Fruit fly (Drosophila melanogaster) whole organism, wandering third instar larva: ENCODE measurements around the gene Atg12.
A peak's percentile ranks its signal among the peaks of the same experiment; 100 is the strongest.

ENCODE experiments used
- Abd-B ChIP-seq: fragments of >200 bp; optimal IDR thresholded peaks from 2 replicates; lab custom pipeline; 2017; ENCODE audit warnings: missing biosample characterization, missing genetic modification characterization
- CG32264 ChIP-seq: fragments of 200-800 bp; sonication (Bioruptor generic); optimal IDR thresholded peaks from 2 replicates; lab custom pipeline; 2016; ENCODE audit warnings: missing biosample characterization, missing genetic modification characterization
- CG9705 ChIP-seq: fragments of 200-800 bp; sonication (Bioruptor generic); optimal IDR thresholded peaks from 2 replicates; lab custom pipeline; 2018; ENCODE audit warnings: missing biosample characterization, mild to moderate bottlenecking, missing genetic modification characterization
- CrebA ChIP-seq: fragments of 200-800 bp; sonication (Bioruptor generic); optimal IDR thresholded peaks from 2 replicates; lab custom pipeline; 2016; ENCODE audit warnings: missing biosample characterization, mild to moderate bottlenecking, missing genetic modification characterization, borderline replicate concordance
- Dfd ChIP-seq: fragments of >200 bp; optimal IDR thresholded peaks from 2 replicates; lab custom pipeline; 2017; ENCODE audit warnings: missing biosample characterization, missing genetic modification characterization
- Dif ChIP-seq: fragments of 200-275, 200-300 bp; sonication (Bioruptor generic); optimal IDR thresholded peaks from 2 replicates; lab custom pipeline; 2018; ENCODE audit warnings: missing biosample characterization, missing genetic modification characterization; ENCODE audit not compliant: partially characterized antibody
- GATAd ChIP-seq: sonication (Bioruptor generic); optimal IDR thresholded peaks from 2 replicates; lab custom pipeline; 2016; ENCODE audit warnings: missing biosample characterization, missing genetic modification characterization
- HLH106 ChIP-seq: fragments of 200-800 bp; optimal IDR thresholded peaks from 3 replicates; lab custom pipeline; 2019; ENCODE audit warnings: missing biosample characterization, mild to moderate bottlenecking, missing genetic modification characterization, moderate library complexity
- Hnf4 ChIP-seq: fragments of 200-800 bp; sonication (Bioruptor generic); optimal IDR thresholded peaks from 2 replicates; lab custom pipeline; 2016; ENCODE audit warnings: missing biosample characterization, mild to moderate bottlenecking, missing genetic modification characterization
- Hr78 ChIP-seq: fragments of >200 bp; optimal IDR thresholded peaks from 2 replicates; lab custom pipeline; 2017; ENCODE audit warnings: missing biosample characterization, missing genetic modification characterization
- Hr83 ChIP-seq: fragments of 200-300 bp; sonication (Bioruptor generic); optimal IDR thresholded peaks from 2 replicates; lab custom pipeline; 2016; ENCODE audit warnings: missing biosample characterization, mild to moderate bottlenecking, missing genetic modification characterization, moderate library complexity; ENCODE audit not compliant: poor library complexity, severe bottlenecking
- Jra ChIP-seq: sonication (Bioruptor generic); optimal IDR thresholded peaks from 2 replicates; lab custom pipeline; 2016; ENCODE audit warnings: missing biosample characterization, missing genetic modification characterization
- Mio ChIP-seq: sonication (Bioruptor generic); optimal IDR thresholded peaks from 2 replicates; lab custom pipeline; 2016; ENCODE audit warnings: missing biosample characterization, missing genetic modification characterization
- Myc ChIP-seq: fragments of >200 bp; optimal IDR thresholded peaks from 2 replicates; lab custom pipeline; 2017
- N ChIP-seq: fragments of >200 bp; optimal IDR thresholded peaks from 2 replicates; lab custom pipeline; 2018; ENCODE audit warnings: missing biosample characterization, missing external identifiers, missing genetic modification characterization
- OdsH ChIP-seq: fragments of 200-800 bp; sonication (Bioruptor generic); optimal IDR thresholded peaks from 2 replicates; lab custom pipeline; 2016; ENCODE audit warnings: missing biosample characterization, mild to moderate bottlenecking, missing genetic modification characterization
- Rel ChIP-seq, 2 experiments: fragments of 200-800 bp; sonication (Bioruptor generic) in 1 of 2; optimal IDR thresholded peaks; 2 replicates in 1 of 2; 3 replicates in 1 of 2; lab custom pipeline; 2016 to 2019; ENCODE audit warnings: mild to moderate bottlenecking in 2 of 2, missing biosample characterization in 2 of 2, missing genetic modification characterization in 2 of 2, moderate library complexity in 1 of 2
- Sp1 ChIP-seq: fragments of 200-800 bp; sonication (Bioruptor generic); optimal IDR thresholded peaks from 3 replicates; lab custom pipeline; 2019; ENCODE audit warnings: missing biosample characterization, mild to moderate bottlenecking, missing genetic modification characterization, moderate library complexity
- Vsx2 ChIP-seq: fragments of 200-300, 225-300 bp; sonication (Bioruptor generic); optimal IDR thresholded peaks from 2 replicates; lab custom pipeline; 2018; ENCODE audit warnings: missing biosample characterization, missing genetic modification characterization; ENCODE audit not compliant: partially characterized antibody
- br ChIP-seq: fragments of 200-800 bp; sonication (Bioruptor generic); optimal IDR thresholded peaks from 2 replicates; lab custom pipeline; 2016; ENCODE audit warnings: missing biosample characterization, missing genetic modification characterization
- brk ChIP-seq: fragments of 200-800 bp; sonication (Bioruptor generic); optimal IDR thresholded peaks from 2 replicates; lab custom pipeline; 2016; ENCODE audit warnings: missing biosample characterization, mild to moderate bottlenecking, missing genetic modification characterization
- dl ChIP-seq, 2 experiments: fragments of 175-275, 200-275 bp in 1 of 2; fragments of 200-275 bp in 1 of 2; sonication (Bioruptor generic); optimal IDR thresholded peaks; lab custom pipeline; 2018; ENCODE audit warnings: mild to moderate bottlenecking in 2 of 2, missing biosample characterization in 2 of 2, missing genetic modification characterization in 2 of 2, moderate library complexity in 2 of 2; ENCODE audit not compliant: partially characterized antibody in 2 of 2, insufficient read depth in 1 of 2
- dmrt93B ChIP-seq: fragments of 200-800 bp; sonication (Bioruptor generic); optimal IDR thresholded peaks from 2 replicates; lab custom pipeline; 2018; ENCODE audit warnings: missing biosample characterization, mild to moderate bottlenecking, missing genetic modification characterization
- dsf ChIP-seq: sonication (Bioruptor generic); optimal IDR thresholded peaks from 2 replicates; lab custom pipeline; 2016; ENCODE audit warnings: missing biosample characterization, missing genetic modification characterization, borderline replicate concordance
- ey ChIP-seq: fragments of 200-800 bp; sonication (Bioruptor generic); optimal IDR thresholded peaks from 2 replicates; lab custom pipeline; 2016; ENCODE audit warnings: missing biosample characterization, missing genetic modification characterization
- foxo ChIP-seq, 2 experiments: fragments of 200-800 bp; sonication (Bioruptor generic); optimal IDR thresholded peaks; 2 replicates in 1 of 2; 3 replicates in 1 of 2; lab custom pipeline; 2016 to 2017; ENCODE audit warnings: missing biosample characterization in 2 of 2, missing genetic modification characterization in 2 of 2
- fru ChIP-seq: fragments of 200-800 bp; sonication (Bioruptor generic); optimal IDR thresholded peaks from 3 replicates; lab custom pipeline; 2016; ENCODE audit warnings: missing biosample characterization, mild to moderate bottlenecking, missing genetic modification characterization
- h ChIP-seq: fragments of 200-800 bp; sonication (Bioruptor generic); optimal IDR thresholded peaks from 3 replicates; lab custom pipeline; 2016; ENCODE audit warnings: missing biosample characterization, mild to moderate bottlenecking, missing genetic modification characterization
- jim ChIP-seq: fragments of 175-275, 200-325 bp; sonication (Bioruptor generic); optimal IDR thresholded peaks from 2 replicates; lab custom pipeline; 2016; ENCODE audit warnings: missing biosample characterization, mild to moderate bottlenecking, missing genetic modification characterization
- lola ChIP-seq: fragments of >200 bp; optimal IDR thresholded peaks from 2 replicates; lab custom pipeline; 2017; ENCODE audit warnings: missing biosample characterization, missing genetic modification characterization
- pan ChIP-seq: fragments of >200 bp; optimal IDR thresholded peaks from 2 replicates; lab custom pipeline; 2017
- psq ChIP-seq: fragments of 200-800 bp; sonication (Bioruptor generic); optimal IDR thresholded peaks from 3 replicates; lab custom pipeline; 2017; ENCODE audit warnings: missing biosample characterization, mild to moderate bottlenecking, missing genetic modification characterization, moderate library complexity
- rgr ChIP-seq: fragments of 200-800 bp; sonication (Bioruptor generic); optimal IDR thresholded peaks from 3 replicates; lab custom pipeline; 2016; ENCODE audit warnings: missing biosample characterization, mild to moderate bottlenecking, missing genetic modification characterization
- sage ChIP-seq: fragments of 200-800 bp; sonication (Bioruptor generic); optimal IDR thresholded peaks from 2 replicates; lab custom pipeline; 2016; ENCODE audit warnings: missing biosample characterization, mild to moderate bottlenecking, missing genetic modification characterization
- sv ChIP-seq: fragments of 200-800 bp; sonication (Bioruptor generic); optimal IDR thresholded peaks from 3 replicates; lab custom pipeline; 2016; ENCODE audit warnings: missing biosample characterization, missing genetic modification characterization
- tai ChIP-seq: sonication (Bioruptor generic); optimal IDR thresholded peaks from 2 replicates; lab custom pipeline; 2016; ENCODE audit warnings: missing biosample characterization, missing genetic modification characterization
- usp ChIP-seq: fragments of >200 bp; optimal IDR thresholded peaks from 2 replicates; lab custom pipeline; 2017; ENCODE audit warnings: missing biosample characterization, missing genetic modification characterization
- woc ChIP-seq: sonication (Bioruptor generic); optimal IDR thresholded peaks from 2 replicates; lab custom pipeline; 2016; ENCODE audit warnings: missing biosample characterization, mild to moderate bottlenecking, missing genetic modification characterization

Gene Atg12

dm6 chr3L:12138113-12138899 is 1.5 kb downstream of the Atg12 start, which contains the start of the genes ND-SGDH and RhoGAP68F:
TSS of gene ND-SGDH (minus strand) at chr3L:12138584.
TSS of gene RhoGAP68F (plus strand) at chr3L:12138868.
- TF ChIP-seq ey (GFP tag; lab: Kevin White, UChicago) (peak; percentile 69), Jra (GFP tag; lab: Kevin White, UChicago) (peak; percentile 73), Sp1 (peak; percentile 76), pan (lab: Kevin White, UChicago) (no peak), lola (GFP tag; lab: Kevin White, UChicago) (no peak), Abd-B (GFP tag; lab: Kevin White, UChicago) (no peak), Hnf4 (GFP tag; lab: Kevin White, UChicago) (peak; percentile 75), usp (GFP tag; lab: Kevin White, UChicago) (no peak), dmrt93B (GFP tag; lab: Kevin White, UChicago) (peak; percentile 80), OdsH (GFP tag; lab: Kevin White, UChicago) (peak; percentile 69), br (GFP tag; lab: Kevin White, UChicago) (peak; percentile 75), jim (GFP tag; lab: Kevin White, UChicago) (no peak), foxo (GFP tag; optimal IDR thresholded peaks at IDR 0.05; lab: Kevin White, UChicago) (peak; percentile 57 to 86), psq (peak; percentile 65), N (GFP tag; lab: Kevin White, UChicago) (no peak), h (GFP tag; lab: Kevin White, UChicago) (peak; percentile 84), GATAd (GFP tag; lab: Kevin White, UChicago) (peak; percentile 55), Dif (GFP tag; lab: Kevin White, UChicago) (no peak), Mio (no peak), Hr83 (GFP tag; lab: Kevin White, UChicago) (peak; percentile 62), fru (GFP tag; lab: Kevin White, UChicago) (peak; percentile 79), Rel (GFP tag; optimal IDR thresholded peaks at IDR 0.05; lab: Kevin White, UChicago) (no peak), Rel (tag; optimal IDR thresholded peaks at IDR 0.05; lab: Kevin White, UChicago) (peak; percentile 35), CG32264 (GFP tag; lab: Kevin White, UChicago) (peak; percentile 32), HLH106 (tag; lab: Kevin White, UChicago) (peak; percentile 87), rgr (peak; percentile 74), woc (GFP tag; lab: Kevin White, UChicago) (peak; percentile 81), tai (peak; percentile 84), dsf (peak; percentile 54), CG9705 (peak; percentile 77), sv (GFP tag; lab: Kevin White, UChicago) (peak; percentile 61), sage (GFP tag; lab: Kevin White, UChicago) (no peak), Myc (no peak), Vsx2 (GFP tag; lab: Kevin White, UChicago) (no peak), Dfd (GFP tag; lab: Kevin White, UChicago) (no peak), Hr78 (no peak), dl (GFP tag; optimal IDR thresholded peaks at IDR 0.05; lab: Kevin White, UChicago; ENCODE audit: insufficient read depth in 1 of 2, partially characterized antibody in 2 of 2) (no peak), brk (peak; percentile 59), CrebA (no peak)
- TF ChIP-seq, all 38 proteins: peak for 23

- TF ChIP-seq Vsx2 (GFP tag; lab: Kevin White, UChicago) (no peak), foxo (GFP tag; optimal IDR thresholded peaks at IDR 0.05; lab: Kevin White, UChicago) (peak; percentile 32 to 78), OdsH (GFP tag; lab: Kevin White, UChicago) (peak; percentile 68), br (GFP tag; lab: Kevin White, UChicago) (peak; percentile 70), ey (GFP tag; lab: Kevin White, UChicago) (peak; percentile 65), brk (no peak), HLH106 (tag; lab: Kevin White, UChicago) (peak; percentile 58), Sp1 (peak; percentile 43), sv (GFP tag; lab: Kevin White, UChicago) (peak; percentile 36), fru (GFP tag; lab: Kevin White, UChicago) (peak; percentile 82), CG9705 (no peak), h (GFP tag; lab: Kevin White, UChicago) (peak; percentile 69), jim (GFP tag; lab: Kevin White, UChicago) (no peak), Hr83 (GFP tag; lab: Kevin White, UChicago) (peak; percentile 35), woc (GFP tag; lab: Kevin White, UChicago) (peak; percentile 33), Mio (no peak), rgr (peak; percentile 69), psq (peak; percentile 44), Hnf4 (GFP tag; lab: Kevin White, UChicago) (peak; percentile 70), N (GFP tag; lab: Kevin White, UChicago) (no peak), Jra (GFP tag; lab: Kevin White, UChicago) (peak; percentile 75)
Measured at dm6 chr3L:12139232-12139698, 2.5 kb downstream of the Atg12 start.
